Fruit fly (Drosophila melanogaster) whole organism: ENCODE measurements around the gene CG8607.

Experiments
- Dll ChIP-seq: fragments of >200 bp; optimal IDR thresholded peaks from 2 replicates; lab custom pipeline; 2017
- EcR ChIP-seq, 2 experiments: fragments of >200 bp; optimal IDR thresholded peaks; 2 replicates each; lab custom pipeline; 2017; ENCODE audit warnings: missing biosample characterization in 2 of 2, missing genetic modification characterization in 2 of 2, missing genetic modification reagents in 2 of 2
- psq ChIP-seq: fragments of >200 bp; optimal IDR thresholded peaks from 2 replicates; lab custom pipeline; 2017

DNA sequence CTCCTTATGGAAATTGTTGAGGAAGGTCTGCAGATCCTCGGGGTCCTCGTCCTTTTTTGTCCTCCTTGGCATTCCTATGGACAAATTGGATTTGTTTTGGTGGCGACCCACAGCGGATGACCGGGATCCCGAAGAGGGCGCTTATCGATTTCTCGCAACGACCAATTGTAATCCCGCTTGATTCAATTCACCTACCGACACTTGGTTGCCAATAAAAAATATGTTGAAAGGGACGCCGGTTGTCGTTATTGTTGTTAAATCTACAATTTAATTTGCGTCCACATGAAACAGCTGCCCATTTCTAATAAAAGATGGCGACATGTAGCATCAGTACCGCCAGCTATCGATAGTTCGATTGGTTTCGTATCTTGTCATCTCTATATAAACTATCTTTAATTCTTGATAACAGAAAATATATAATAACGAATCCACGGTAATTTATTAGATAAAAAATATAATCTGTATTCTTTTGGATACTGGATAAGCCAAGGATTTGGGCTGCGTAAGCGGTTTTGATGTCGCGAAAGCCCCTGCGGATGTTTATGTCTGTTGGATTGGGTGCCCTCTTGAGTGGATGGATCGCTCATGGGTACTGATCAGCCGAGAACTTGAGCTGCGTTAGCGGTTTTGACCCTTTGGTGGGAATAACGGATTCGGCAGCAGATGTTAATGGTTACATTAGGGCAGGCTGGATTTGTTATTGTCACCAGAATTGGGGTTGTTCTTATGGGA, 36.7 kb downstream of the CG8607 start, which contains the start of gene CTCF:
- TF ChIP-seq EcR (GFP tag; optimal IDR thresholded peaks at IDR 0.05; lab: Kevin White, UChicago) (no peak), psq (no peak), Dll (lab: Kevin White, UChicago) (no peak)
